Fruit fly (Drosophila melanogaster): ENCODE measurements around the gene prage.

prage gene

DNA sequence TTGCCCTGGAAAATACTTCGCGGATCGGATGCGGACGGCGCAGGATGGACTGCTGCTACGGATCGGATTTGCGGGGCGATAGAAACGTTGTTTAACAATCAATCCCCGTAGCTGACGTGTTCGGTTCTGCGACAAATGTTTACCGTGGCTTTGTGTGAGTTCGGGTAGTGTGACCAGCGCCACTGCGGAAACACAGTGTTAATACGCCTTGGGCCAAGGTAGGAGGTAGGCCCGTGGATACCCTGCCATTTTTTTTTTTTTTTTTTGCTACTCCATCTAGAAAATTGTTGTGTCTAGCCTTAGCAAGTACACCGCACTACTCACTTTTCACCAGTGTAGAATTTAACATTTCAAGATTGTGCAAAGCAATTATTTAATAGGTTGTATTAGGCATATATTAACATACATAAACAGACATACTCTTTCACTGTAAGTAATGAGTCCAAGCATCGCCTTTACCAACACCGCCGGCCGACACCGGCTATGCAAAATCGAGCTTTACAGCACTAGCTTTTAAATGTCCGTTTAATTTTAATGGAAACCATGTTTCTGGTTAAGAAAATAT lies 88.2 kb downstream of the prage start, which contains the start of gene deltaCOP (continued):
- TF ChIP-seq ro (GFP tag; IDR thresholded peaks at IDR 0.05): peak; percentile 31; the same call in 1 of the 2 replicates
- peak; percentile 100 for TF ChIP-seq D19A (tag; optimal IDR thresholded peaks at IDR 0.05)
- TF ChIP-seq CG11247 (GFP tag; IDR thresholded peaks at IDR 0.05): peak; percentile 79
- TF ChIP-seq pho (GFP tag; optimal IDR thresholded peaks at IDR 0.05): peak; percentile 94
- peak; percentile 75 for TF ChIP-seq gfzf (GFP tag; optimal IDR thresholded peaks at IDR 0.05)
- TF ChIP-seq CG6683 (GFP tag; optimal IDR thresholded peaks at IDR 0.05): peak; percentile 41
- TF ChIP-seq onecut (GFP tag; IDR thresholded peaks at IDR 0.05): peak; percentile 56
- TF ChIP-seq tio (GFP tag; optimal IDR thresholded peaks at IDR 0.05): no peak
- TF ChIP-seq slbo (GFP tag; IDR thresholded peaks at IDR 0.05): peak; percentile 91
- no peak for TF ChIP-seq yki (optimal IDR thresholded peaks at IDR 0.05)
- TF ChIP-seq CG16813 (GFP tag; IDR thresholded peaks at IDR 0.05; ENCODE audit: partially characterized antibody): no peak
- peak; percentile 20 for TF ChIP-seq MTF-1 (GFP tag; optimal IDR thresholded peaks at IDR 0.05; ENCODE audit: borderline replicate concordance)
- TF ChIP-seq B-H2 (GFP tag; optimal IDR thresholded peaks at IDR 0.05): peak; percentile 61
- peak; percentile 88 for TF ChIP-seq al (GFP tag; IDR thresholded peaks at IDR 0.05)
- TF ChIP-seq dpn (GFP tag; optimal IDR thresholded peaks at IDR 0.05): peak; percentile 90 to 94
- TF ChIP-seq CG8924 (tag; optimal IDR thresholded peaks at IDR 0.05): peak; percentile 75
- no peak for TF ChIP-seq CG8281 (tag; optimal IDR thresholded peaks at IDR 0.05)
- TF ChIP-seq bsh (GFP tag; optimal IDR thresholded peaks at IDR 0.05): peak; percentile 33 to 76
- TF ChIP-seq odd (GFP tag; optimal IDR thresholded peaks at IDR 0.05): no peak
- peak; percentile 50 for TF ChIP-seq Nf-YB (GFP tag; optimal IDR thresholded peaks at IDR 0.05)
- peak; percentile 71 for TF ChIP-seq CG11085 (GFP tag; IDR thresholded peaks at IDR 0.05)
- peak; percentile 68 for TF ChIP-seq CG3163 (GFP tag; optimal IDR thresholded peaks at IDR 0.05)
- peak; percentile 47 for TF ChIP-seq Usf (GFP tag; optimal IDR thresholded peaks at IDR 0.05)
- no peak for TF ChIP-seq pita (GFP tag; optimal IDR thresholded peaks at IDR 0.05)
- no peak for TF ChIP-seq pfk (GFP tag; optimal IDR thresholded peaks at IDR 0.05)
- TF ChIP-seq CG10565 (GFP tag; optimal IDR thresholded peaks at IDR 0.05): peak; percentile 43
- TF ChIP-seq Dll (GFP tag; IDR thresholded peaks at IDR 0.05; ENCODE audit: partially characterized antibody): peak; percentile 32; the same call in 1 of the 4 replicates
- peak; percentile 64 for TF ChIP-seq Fer3 (tag; optimal IDR thresholded peaks at IDR 0.05)
- TF ChIP-seq phol (tag; optimal IDR thresholded peaks at IDR 0.05): peak; percentile 84
- TF ChIP-seq Sry-β (GFP tag; optimal IDR thresholded peaks at IDR 0.05): no peak
- TF ChIP-seq CG10321 (GFP tag; IDR thresholded peaks at IDR 0.05): no peak
- peak; percentile 78 for TF ChIP-seq CG4617 (GFP tag; optimal IDR thresholded peaks at IDR 0.05; ENCODE audit: borderline replicate concordance)
- peak; percentile 39; the same call in 1 of the 2 replicates for TF ChIP-seq sens-2 (GFP tag; IDR thresholded peaks at IDR 0.05)
- peak; percentile 81 for TF ChIP-seq wdn (GFP tag; IDR thresholded peaks at IDR 0.05)
- TF ChIP-seq CG14860 (GFP tag; IDR thresholded peaks at IDR 0.05; ENCODE audit: partially characterized antibody): no peak
- peak; percentile 90 for TF ChIP-seq CG12155 (GFP tag; optimal IDR thresholded peaks at IDR 0.05)
- peak; percentile 93 for TF ChIP-seq CG7786 (GFP tag; optimal IDR thresholded peaks at IDR 0.05)
- peak; percentile 43 for TF ChIP-seq CG4328 (GFP tag; optimal IDR thresholded peaks at IDR 0.05)
- TF ChIP-seq ac (GFP tag; optimal IDR thresholded peaks at IDR 0.05): no peak
- no peak for TF ChIP-seq fd64A (GFP tag; optimal IDR thresholded peaks at IDR 0.05)
- TF ChIP-seq CG16815 (GFP tag; optimal IDR thresholded peaks at IDR 0.05): peak; percentile 75
- peak; percentile 70 for TF ChIP-seq trh (GFP tag; optimal IDR thresholded peaks at IDR 0.05)
- no peak for TF ChIP-seq Dfd (GFP tag; optimal IDR thresholded peaks at IDR 0.05)
- TF ChIP-seq vvl (GFP tag; IDR thresholded peaks at IDR 0.05): peak; percentile 84
- peak; percentile 88 for TF ChIP-seq CG8089 (GFP tag; optimal IDR thresholded peaks at IDR 0.05)
- TF ChIP-seq btn (GFP tag; optimal IDR thresholded peaks at IDR 0.05): peak; percentile 69
- peak; percentile 39 for TF ChIP-seq pzg (GFP tag; optimal IDR thresholded peaks at IDR 0.05)
- TF ChIP-seq CG16779 (GFP tag; IDR thresholded peaks at IDR 0.05): no peak
- TF ChIP-seq sna (GFP tag; IDR thresholded peaks at IDR 0.05; ENCODE audit: partially characterized antibody): no peak
- peak; percentile 66 for TF ChIP-seq dmrt11E (tag; optimal IDR thresholded peaks at IDR 0.05)

All from whole organism, embryonic.